Fruit fly (Drosophila melanogaster) Kc167 (cell line): Measurements from ENCODE around the gene Dis3.

ENCODE experiments used
- h ChIP-seq: fragments of >200 bp; optimal IDR thresholded peaks from 3 replicates; lab custom pipeline; 2018; ENCODE audit warnings: missing external identifiers
- ttk ChIP-seq: sonication (Bioruptor generic); optimal IDR thresholded peaks from 2 replicates; lab custom pipeline; 2017; ENCODE audit warnings: missing external identifiers

- TF ChIP-seq ttk: no peak
- no peak for TF ChIP-seq h
Measured at dm6 chr3R:24320342-24320711, 12.9 kb upstream of the Dis3 start.
